Fruit fly (Drosophila melanogaster): ENCODE data around the gene CG7889.

The CG7889 gene

DNA sequence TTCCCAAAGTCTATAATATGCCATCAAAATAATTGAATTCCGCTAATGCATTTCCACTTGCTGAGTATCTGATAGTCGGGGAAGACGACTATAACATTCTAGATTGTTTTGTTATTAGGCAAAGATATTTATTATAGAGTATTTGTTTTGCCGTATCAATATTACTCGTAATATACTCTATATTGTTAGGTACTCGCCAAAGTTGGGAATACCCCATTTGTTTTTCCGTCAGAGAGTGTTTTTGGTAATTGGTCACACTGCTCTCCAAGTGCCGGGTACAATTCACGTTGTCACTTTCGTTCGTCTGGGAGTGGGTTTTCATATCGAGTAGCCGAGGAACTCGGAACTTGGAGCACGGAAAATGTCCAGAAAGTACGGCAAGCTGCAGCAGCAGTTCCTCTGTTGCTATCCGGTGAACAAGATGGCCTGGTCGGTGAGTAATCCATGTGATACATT is at the start of gene CG7889:
CG7889 (plus strand) TSS at position 253 of the 456 bp plus-strand sequence.
- TF ChIP-seq foxo (GFP tag; optimal IDR thresholded peaks at IDR 0.05) = peak in 1 of 2 experiments; percentile 49
- TF ChIP-seq Dif (GFP tag; optimal IDR thresholded peaks at IDR 0.05; ENCODE audit: partially characterized antibody) = no peak
- TF ChIP-seq lola (GFP tag; optimal IDR thresholded peaks at IDR 0.05) = no peak
- no peak for TF ChIP-seq N (GFP tag; optimal IDR thresholded peaks at IDR 0.05)
- peak; percentile 38 for TF ChIP-seq woc (GFP tag; optimal IDR thresholded peaks at IDR 0.05)
- TF ChIP-seq Rel (GFP tag; optimal IDR thresholded peaks at IDR 0.05) = no peak
- peak; percentile 78 for TF ChIP-seq Rel (tag; optimal IDR thresholded peaks at IDR 0.05)
- no peak for TF ChIP-seq OdsH (GFP tag; optimal IDR thresholded peaks at IDR 0.05)
- peak; percentile 17 for TF ChIP-seq rgr (GFP tag; optimal IDR thresholded peaks at IDR 0.05)
- no peak for TF ChIP-seq dmrt93B (GFP tag; optimal IDR thresholded peaks at IDR 0.05)
- TF ChIP-seq CG9705 (GFP tag; optimal IDR thresholded peaks at IDR 0.05) = no peak
- no peak for TF ChIP-seq CrebA (GFP tag; optimal IDR thresholded peaks at IDR 0.05; ENCODE audit: borderline replicate concordance)
- peak; percentile 44 for TF ChIP-seq h (GFP tag; optimal IDR thresholded peaks at IDR 0.05)
- no peak for TF ChIP-seq jim (GFP tag; optimal IDR thresholded peaks at IDR 0.05)
- TF ChIP-seq pan (optimal IDR thresholded peaks at IDR 0.05) = no peak
- peak; percentile 51 for TF ChIP-seq HLH106 (tag; optimal IDR thresholded peaks at IDR 0.05)
- no peak for TF ChIP-seq Jra (GFP tag; optimal IDR thresholded peaks at IDR 0.05)
- TF ChIP-seq Vsx2 (GFP tag; optimal IDR thresholded peaks at IDR 0.05; ENCODE audit: partially characterized antibody) = no peak
- peak; percentile 0 for TF ChIP-seq Myc (optimal IDR thresholded peaks at IDR 0.05)
- TF ChIP-seq br (GFP tag; optimal IDR thresholded peaks at IDR 0.05) = no peak
- no peak for TF ChIP-seq psq (GFP tag; optimal IDR thresholded peaks at IDR 0.05)
- no peak for TF ChIP-seq CG32264 (GFP tag; optimal IDR thresholded peaks at IDR 0.05)
- peak; percentile 13 for TF ChIP-seq fru (GFP tag; optimal IDR thresholded peaks at IDR 0.05)

DNA sequence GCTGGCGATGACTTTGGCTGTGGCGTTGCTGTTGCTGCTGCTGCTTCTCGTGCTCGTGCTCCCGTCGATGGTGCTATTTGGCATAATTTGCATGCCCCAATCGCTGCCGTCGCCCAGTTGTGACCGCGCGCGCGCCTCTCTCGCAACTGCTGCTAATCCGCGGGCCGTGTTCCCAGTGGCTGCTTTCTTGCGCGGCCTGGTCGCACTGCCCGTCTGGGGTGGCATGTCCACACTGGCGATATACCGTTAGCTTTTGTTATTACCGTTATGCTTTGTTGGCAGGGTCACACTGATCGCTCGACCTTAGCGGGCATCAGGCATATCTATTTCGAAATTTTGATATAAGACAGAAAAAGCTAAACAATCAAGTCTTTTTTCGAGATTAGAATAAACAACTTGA is 41.8 kb upstream of the CG7889 start, which contains the start of gene CG7990:
CG7990 (minus strand) TSS at position 350 of the 400 bp plus-strand sequence.
- TF ChIP-seq h (GFP tag; optimal IDR thresholded peaks at IDR 0.05) = no peak
- TF ChIP-seq sage (GFP tag; optimal IDR thresholded peaks at IDR 0.05) = no peak
- TF ChIP-seq CG32264 (GFP tag; optimal IDR thresholded peaks at IDR 0.05) = no peak
- no peak for TF ChIP-seq Dif (GFP tag; optimal IDR thresholded peaks at IDR 0.05; ENCODE audit: partially characterized antibody)

DNA sequence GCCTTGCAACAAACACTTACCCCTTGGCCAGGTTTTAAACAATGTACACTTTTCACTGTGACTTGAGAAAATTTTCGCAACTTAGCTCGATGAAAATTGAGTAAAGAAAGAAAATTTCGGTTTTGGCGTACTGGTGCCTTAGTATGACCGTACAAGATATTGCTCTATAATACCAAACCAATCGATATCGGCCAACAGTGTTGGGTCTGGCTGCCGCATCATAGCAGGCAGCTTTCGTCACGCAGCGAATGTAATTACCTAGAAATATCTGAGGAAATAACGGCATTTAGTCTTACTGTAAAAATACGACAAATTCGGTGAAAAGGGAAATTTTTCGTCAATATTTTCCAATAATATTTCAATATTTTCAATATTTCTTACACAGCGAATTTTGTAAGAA is 35.4 kb upstream of the CG7889 start, which contains the start of gene Ulp1:
Ulp1 (minus strand) TSS at position 174 of the 400 bp plus-strand sequence.
- TF ChIP-seq Dif (GFP tag; optimal IDR thresholded peaks at IDR 0.05; ENCODE audit: partially characterized antibody) = peak; percentile 89
- TF ChIP-seq Myc (optimal IDR thresholded peaks at IDR 0.05) = peak; percentile 24
- peak; percentile 52 for TF ChIP-seq Hr83 (GFP tag; optimal IDR thresholded peaks at IDR 0.05; ENCODE audit: poor library complexity, severe bottlenecking)
- no peak for TF ChIP-seq dl (GFP tag; optimal IDR thresholded peaks at IDR 0.05; ENCODE audit: insufficient read depth in 1 of 2, partially characterized antibody in 2 of 2)
- peak; percentile 93 for TF ChIP-seq Vsx2 (GFP tag; optimal IDR thresholded peaks at IDR 0.05; ENCODE audit: partially characterized antibody)
- peak; percentile 13 for TF ChIP-seq HLH106 (tag; optimal IDR thresholded peaks at IDR 0.05)
- TF ChIP-seq CG9705 (GFP tag; optimal IDR thresholded peaks at IDR 0.05) = no peak

DNA sequence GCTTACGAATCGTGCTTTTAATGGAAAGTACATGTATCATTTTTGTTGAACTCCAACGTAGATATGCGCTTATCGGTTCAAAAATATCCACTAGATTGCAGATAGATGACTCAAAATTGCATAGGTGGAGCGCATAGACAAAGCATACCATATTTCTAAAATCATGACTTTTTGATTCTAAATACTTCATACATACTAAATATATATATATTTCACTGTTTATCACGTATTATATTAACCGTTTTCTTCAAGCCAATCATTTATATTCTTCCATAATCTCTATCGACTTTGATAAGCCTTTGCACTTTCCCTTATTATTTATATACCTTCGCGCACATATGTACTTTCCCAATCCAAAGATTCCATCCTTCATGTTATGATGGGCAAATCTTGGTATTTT is 31.4 kb upstream of the CG7889 start, which contains the start of gene CG14195:
CG14195 (minus strand) TSS at position 101 of the 400 bp plus-strand sequence.
- TF ChIP-seq sage (GFP tag; optimal IDR thresholded peaks at IDR 0.05) = no peak
- no peak for TF ChIP-seq Myc (optimal IDR thresholded peaks at IDR 0.05)
- TF ChIP-seq Hr83 (GFP tag; optimal IDR thresholded peaks at IDR 0.05; ENCODE audit: poor library complexity, severe bottlenecking) = no peak
- no peak for TF ChIP-seq Hr78 (GFP tag; optimal IDR thresholded peaks at IDR 0.05)

DNA sequence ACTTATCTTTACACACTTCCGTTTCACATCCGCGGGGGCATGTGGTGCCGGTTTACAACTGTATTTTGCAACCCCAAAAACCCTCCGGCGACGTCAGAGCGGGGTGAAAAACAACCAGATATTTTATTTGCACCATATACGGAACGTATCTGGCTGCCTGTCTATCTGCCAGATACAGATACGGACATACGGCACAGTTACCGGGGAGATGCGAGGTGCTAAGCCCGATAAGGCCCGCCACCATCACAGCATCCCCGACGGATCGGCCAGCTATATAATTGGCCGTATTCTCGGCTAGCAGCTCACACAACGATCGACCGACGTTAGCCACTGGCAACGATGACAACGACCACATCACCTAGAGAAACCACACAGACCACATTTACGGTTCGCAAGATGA is 30.5 kb upstream of the CG7889 start, which contains the start of gene Mur18B:
Mur18B (plus strand) TSS at position 301 of the 400 bp plus-strand sequence.
- no peak for TF ChIP-seq CG32264 (GFP tag; optimal IDR thresholded peaks at IDR 0.05)
- no peak for TF ChIP-seq Dif (GFP tag; optimal IDR thresholded peaks at IDR 0.05; ENCODE audit: partially characterized antibody)
- no peak for TF ChIP-seq Hnf4 (GFP tag; optimal IDR thresholded peaks at IDR 0.05)
- no peak for TF ChIP-seq Abd-B (GFP tag; optimal IDR thresholded peaks at IDR 0.05)

DNA sequence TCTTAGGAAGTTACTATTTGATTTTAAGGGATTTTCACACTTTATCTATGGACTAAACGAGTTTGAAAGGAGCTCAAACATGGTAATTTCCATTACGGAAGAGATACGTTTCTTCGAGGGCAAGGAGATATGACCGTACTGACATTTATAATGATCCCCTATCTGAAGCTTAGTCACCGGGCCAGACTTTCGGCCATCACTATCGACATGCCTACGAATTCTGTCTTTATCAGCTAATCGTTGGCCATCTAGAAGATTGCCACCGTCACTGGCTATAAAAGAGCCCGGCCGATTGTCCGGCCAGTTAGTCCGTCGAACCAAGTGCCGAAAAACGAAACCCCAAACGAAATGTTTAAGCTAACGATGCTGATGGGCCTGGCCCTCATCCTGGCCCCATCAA is 28.2 kb upstream of the CG7889 start, which contains the start of gene Muc18B:
Muc18B (plus strand) TSS at position 301 of the 400 bp plus-strand sequence.
- TF ChIP-seq Jra (GFP tag; optimal IDR thresholded peaks at IDR 0.05) = no peak
- no peak for TF ChIP-seq usp (GFP tag; optimal IDR thresholded peaks at IDR 0.05)
- no peak for TF ChIP-seq Dif (GFP tag; optimal IDR thresholded peaks at IDR 0.05; ENCODE audit: partially characterized antibody)
- no peak for TF ChIP-seq lola (GFP tag; optimal IDR thresholded peaks at IDR 0.05)
- TF ChIP-seq pan (optimal IDR thresholded peaks at IDR 0.05) = no peak
- TF ChIP-seq h (GFP tag; optimal IDR thresholded peaks at IDR 0.05) = no peak
- no peak for TF ChIP-seq CrebA (GFP tag; optimal IDR thresholded peaks at IDR 0.05; ENCODE audit: borderline replicate concordance)
- TF ChIP-seq rgr (GFP tag; optimal IDR thresholded peaks at IDR 0.05) = no peak
- no peak for TF ChIP-seq fru (GFP tag; optimal IDR thresholded peaks at IDR 0.05)
- no peak for TF ChIP-seq Sp1 (GFP tag; optimal IDR thresholded peaks at IDR 0.05)
- no peak for TF ChIP-seq sage (GFP tag; optimal IDR thresholded peaks at IDR 0.05)
- TF ChIP-seq CG9705 (GFP tag; optimal IDR thresholded peaks at IDR 0.05) = no peak
- TF ChIP-seq brk (GFP tag; optimal IDR thresholded peaks at IDR 0.05) = no peak
